Fruit fly (Drosophila melanogaster) Kc167 (cell line): ENCODE data around the gene Pk34A.

Experiments
- Myc ChIP-seq: fragments of >200 bp; optimal IDR thresholded peaks from 2 replicates; lab custom pipeline; 2017; ENCODE audit warnings: missing external identifiers
- Sin3A ChIP-seq: fragments of >200 bp; optimal IDR thresholded peaks from 2 replicates; lab custom pipeline; 2018; ENCODE audit warnings: missing external identifiers
- h ChIP-seq: fragments of >200 bp; optimal IDR thresholded peaks from 3 replicates; lab custom pipeline; 2018; ENCODE audit warnings: missing external identifiers
- insv ChIP-seq: fragments of >200 bp; optimal IDR thresholded peaks from 3 replicates; lab custom pipeline; 2018; ENCODE audit warnings: missing external identifiers
- psq ChIP-seq: fragments of >200 bp; optimal IDR thresholded peaks from 2 replicates; lab custom pipeline; 2017; ENCODE audit warnings: missing external identifiers
- ttk ChIP-seq: sonication (Bioruptor generic); optimal IDR thresholded peaks from 2 replicates; lab custom pipeline; 2017; ENCODE audit warnings: missing external identifiers

DNA sequence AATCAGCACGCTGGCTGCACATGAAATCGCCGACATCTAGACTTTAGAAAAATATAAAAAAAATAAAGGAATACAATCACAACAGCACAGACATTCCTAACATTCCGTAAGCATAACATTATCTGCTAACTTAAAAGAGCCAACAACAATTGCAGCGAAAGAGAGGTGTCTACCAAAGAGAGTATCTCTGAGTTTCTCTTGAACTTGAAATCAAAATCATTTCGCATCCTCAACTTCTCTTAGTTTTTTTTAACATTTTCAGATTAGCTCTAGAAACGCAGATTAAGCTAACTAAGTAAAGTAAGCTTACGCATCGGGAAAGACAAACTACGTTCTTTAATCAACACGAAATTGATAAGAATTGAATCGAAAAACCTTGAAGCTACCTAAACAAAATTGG lies 45.0 kb upstream of the Pk34A start:
- TF ChIP-seq Myc (lab: Kevin White, UChicago), result no peak
- TF ChIP-seq Sin3A (lab: Kevin White, UChicago), result no peak
- no peak for TF ChIP-seq psq (lab: Kevin White, UChicago)
- TF ChIP-seq h (lab: Kevin White, UChicago), result no peak
- no peak for TF ChIP-seq insv
- TF ChIP-seq ttk (lab: Kevin White, UChicago), result no peak
